Fruit fly (Drosophila melanogaster): Measurements from ENCODE around the gene Pcp.

DNA sequence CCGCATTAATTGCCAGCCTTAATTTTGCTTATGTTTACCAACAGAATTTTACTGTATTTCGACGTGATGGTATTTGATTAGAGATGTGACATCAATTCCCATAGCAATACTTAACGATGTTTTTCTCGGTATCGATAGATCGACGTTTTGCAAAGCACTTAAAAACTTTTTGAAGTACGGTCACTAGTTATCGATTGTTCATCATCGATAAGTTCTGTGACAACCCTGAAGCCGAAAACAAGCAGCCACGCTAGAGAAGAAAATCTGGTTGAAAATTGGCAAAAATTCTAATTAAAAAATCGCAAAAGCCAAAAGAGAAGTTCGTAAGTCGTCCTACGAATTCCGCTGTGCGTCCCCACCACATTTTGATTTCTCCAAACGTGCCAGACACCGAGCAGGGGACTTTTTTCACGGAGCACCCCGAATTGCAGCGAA lies 11.1 kb downstream of the Pcp start, which contains the start of the genes Rab30 and Caper:
- TF ChIP-seq Scr (GFP tag; IDR thresholded peaks at IDR 0.05; ENCODE audit: partially characterized antibody), result peak; percentile 98
- TF ChIP-seq CG7556 (GFP tag; optimal IDR thresholded peaks at IDR 0.05), result no peak
- TF ChIP-seq peb (GFP tag; IDR thresholded peaks at IDR 0.05), result no peak
- 0 out of 2 replicates have a peak, but pooled peaks have one; percentile 33 for TF ChIP-seq cas (GFP tag; IDR thresholded peaks at IDR 0.05)
- no peak for TF ChIP-seq CG11696 (GFP tag; IDR thresholded peaks at IDR 0.05)
- TF ChIP-seq tna (GFP tag; IDR thresholded peaks at IDR 0.05; ENCODE audit: partially characterized antibody), result peak; percentile 96
- TF ChIP-seq CG32532 (GFP tag; IDR thresholded peaks at IDR 0.05), result peak; percentile 65
- TF ChIP-seq Nf-YA (GFP tag; IDR thresholded peaks at IDR 0.05), result no peak
- no peak for TF ChIP-seq luna (GFP tag; optimal IDR thresholded peaks at IDR 0.05)
- TF ChIP-seq CG32772 (GFP tag; IDR thresholded peaks at IDR 0.05), result no peak
- TF ChIP-seq CG10959 (GFP tag; IDR thresholded peaks at IDR 0.05), result no peak
- TF ChIP-seq Hr39 (optimal IDR thresholded peaks at IDR 0.05), result no peak
- no peak for TF ChIP-seq CG15479 (GFP tag; optimal IDR thresholded peaks at IDR 0.05)
- TF ChIP-seq mirr (GFP tag; optimal IDR thresholded peaks at IDR 0.05), result peak; percentile 45
